Fruit fly (Drosophila melanogaster) whole organism, pupa: ENCODE measurements around the gene Yp1.

ENCODE experiments used
- CG10348 ChIP-seq: fragments of 200-800 bp; sonication (Bioruptor generic); IDR thresholded peaks from 2 replicates; pipeline ENCODE4 v1.3.6; 2022; ENCODE audit warnings: missing biosample characterization, missing genetic modification characterization
- CG12605 ChIP-seq: fragments of 200-800 bp; sonication (Bioruptor generic); IDR thresholded peaks from 2 replicates; pipeline ENCODE4 v1.3.6; 2022; ENCODE audit warnings: missing biosample characterization, missing genetic modification characterization
- CG14655 ChIP-seq: fragments of 200-800 bp; sonication (Bioruptor generic); optimal IDR thresholded peaks from 3 replicates; lab custom pipeline; 2017; ENCODE audit warnings: mild to moderate bottlenecking, missing biosample characterization, missing genetic modification reagents, missing genetic modification characterization
- CG17806 ChIP-seq: fragments of 200-800 bp; sonication (Bioruptor generic); optimal IDR thresholded peaks from 2 replicates; lab custom pipeline; 2018; ENCODE audit warnings: missing biosample characterization, mild to moderate bottlenecking, missing genetic modification characterization, moderate library complexity
- CG32121 ChIP-seq: fragments of 200-800 bp; sonication (Bioruptor generic); IDR thresholded peaks from 2 replicates; pipeline ENCODE4 v1.3.6; 2022; ENCODE audit warnings: missing biosample characterization, missing genetic modification characterization
- CG8159 ChIP-seq: fragments of 200-800 bp; sonication (Bioruptor generic); optimal IDR thresholded peaks from 3 replicates; lab custom pipeline; 2018; ENCODE audit warnings: missing biosample characterization, mild to moderate bottlenecking, missing genetic modification characterization, moderate library complexity
- CG9948 ChIP-seq: fragments of 200-800 bp; sonication (Bioruptor generic); optimal IDR thresholded peaks from 2 replicates; lab custom pipeline; 2018; ENCODE audit warnings: missing biosample characterization, mild to moderate bottlenecking, missing genetic modification characterization, moderate library complexity
- D1 ChIP-seq: fragments of 200-800 bp; sonication (Bioruptor generic); optimal IDR thresholded peaks from 2 replicates; lab custom pipeline; 2018; ENCODE audit warnings: missing biosample characterization, mild to moderate bottlenecking, missing genetic modification characterization, moderate library complexity
- EcR ChIP-seq: fragments of 200-800 bp; sonication (Bioruptor generic); optimal IDR thresholded peaks from 3 replicates; lab custom pipeline; 2019; ENCODE audit warnings: missing biosample characterization, missing genetic modification characterization, mild to moderate bottlenecking, moderate library complexity, missing genetic modification reagents
- Pif1A ChIP-seq: fragments of 200-800 bp; sonication (Bioruptor generic); optimal IDR thresholded peaks from 3 replicates; lab custom pipeline; 2016; ENCODE audit warnings: missing biosample characterization, missing genetic modification characterization
- Pif1B ChIP-seq: fragments of 200-800 bp; sonication (Bioruptor generic); optimal IDR thresholded peaks from 3 replicates; lab custom pipeline; 2016; ENCODE audit warnings: missing biosample characterization, missing genetic modification characterization
- Snoo ChIP-seq: fragments of 200-800 bp; sonication (Bioruptor generic); optimal IDR thresholded peaks from 3 replicates; lab custom pipeline; 2017; ENCODE audit warnings: missing biosample characterization, mild to moderate bottlenecking, missing genetic modification characterization, inconsistent platforms
- fd96Ca ChIP-seq: fragments of 200-800 bp; sonication (Bioruptor generic); IDR thresholded peaks from 3 replicates; pipeline ENCODE4 v1.3.6; 2022; ENCODE audit warnings: missing biosample characterization, missing genetic modification characterization
- gl ChIP-seq: fragments of 200-800 bp; sonication (Bioruptor generic); optimal IDR thresholded peaks from 2 replicates; lab custom pipeline; 2018; ENCODE audit warnings: missing biosample characterization, mild to moderate bottlenecking, missing genetic modification characterization

dm6 chrX:10103569-10104083 lies 50.0 kb downstream of the Yp1 start:
- TF ChIP-seq CG14655 (GFP tag; lab: Kevin White, UChicago) (no peak), CG32121 (no peak), Pif1B (GFP tag; lab: Kevin White, UChicago) (no peak), EcR (GFP tag; lab: Kevin White, UChicago) (peak; percentile 61), Pif1A (no peak), fd96Ca (GFP tag; lab: Robert Waterston, UW) (no peak), CG9948 (tag; lab: Kevin White, UChicago) (peak; percentile 13), gl (no peak), CG8159 (tag; lab: Kevin White, UChicago) (no peak), D1 (tag; lab: Kevin White, UChicago) (no peak), CG10348 (no peak), Snoo (no peak), CG12605 (GFP tag; lab: Robert Waterston, UW) (no peak), CG17806 (tag; lab: Kevin White, UChicago) (no peak)
